Worm (Caenorhabditis elegans) whole organism, L2 larva: Measurements from ENCODE around the gene droe-8.

ENCODE experiments used
- egl-27 ChIP-seq: sonication (generic microtip); optimal IDR thresholded peaks from 3 replicates; lab custom pipeline; 2017; ENCODE audit warnings: missing biosample characterization, missing genetic modification reagents, missing genetic modification characterization
- fos-1 ChIP-seq: fragments of 150-350 bp; optimal IDR thresholded peaks from 2 replicates; lab custom pipeline; 2014; ENCODE audit warnings: missing biosample characterization, missing genetic modification characterization
- snpc-4 ChIP-seq: fragments of 150-350 bp; optimal IDR thresholded peaks from 2 replicates; lab custom pipeline; 2014; ENCODE audit warnings: missing biosample characterization, missing genetic modification characterization
- unc-39 ChIP-seq: fragments of 150-350 bp; optimal IDR thresholded peaks from 2 replicates; lab custom pipeline; 2014; ENCODE audit warnings: missing biosample characterization, missing genetic modification characterization

DNA sequence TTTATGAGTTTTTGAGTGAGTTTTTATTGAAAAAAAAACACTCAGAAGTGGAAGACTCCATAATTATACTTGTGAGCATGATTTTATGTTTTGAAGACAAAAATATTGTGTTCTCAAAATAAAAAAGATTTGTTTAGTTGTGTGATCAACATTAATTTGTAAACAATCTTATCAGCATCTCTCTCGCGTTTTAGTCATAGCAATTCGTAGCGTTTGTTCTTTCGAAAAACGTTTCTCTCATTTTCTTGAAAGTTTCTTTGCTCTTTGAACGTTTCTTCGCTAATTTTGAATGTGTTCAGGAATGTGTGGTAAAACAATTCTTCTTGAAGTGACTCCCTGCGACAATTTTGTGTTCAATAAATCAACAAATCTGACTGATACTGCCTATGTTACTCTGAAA, 12.8 kb downstream of the droe-8 start, which contains the start of gene ZC196.2:
- TF ChIP-seq snpc-4 (tag; lab: Kevin White, UChicago) (no peak), fos-1 (tag; lab: Kevin White, UChicago) (no peak), egl-27 (no peak), unc-39 (tag; lab: Kevin White, UChicago) (no peak)
